Worm (Caenorhabditis elegans) whole organism, L3 larva: ENCODE measurements around the gene sod-5.

Source experiments
- ceh-82 ChIP-seq: fragments of 150-350 bp; optimal IDR thresholded peaks from 2 replicates; lab custom pipeline; 2014; ENCODE audit warnings: missing biosample characterization, missing genetic modification characterization
- egl-5 ChIP-seq: fragments of 150-350 bp; optimal IDR thresholded peaks from 2 replicates; lab custom pipeline; 2017; ENCODE audit warnings: missing biosample characterization, missing genetic modification reagents, missing genetic modification characterization, inconsistent platforms
- jun-1 ChIP-seq: fragments of 150-350 bp; optimal IDR thresholded peaks from 2 replicates; lab custom pipeline; 2014; ENCODE audit warnings: missing biosample characterization, missing genetic modification reagents, missing genetic modification characterization
- nhr-11 ChIP-seq: fragments of 150-350 bp; optimal IDR thresholded peaks from 2 replicates; lab custom pipeline; 2014; ENCODE audit warnings: missing biosample characterization, missing genetic modification characterization
- nhr-76 ChIP-seq: fragments of 150-350 bp; sonication (generic microtip); optimal IDR thresholded peaks from 5 replicates; lab custom pipeline; 2014; ENCODE audit warnings: missing biosample characterization, missing genetic modification characterization
- zag-1 ChIP-seq: fragments of 150-350 bp; optimal IDR thresholded peaks from 2 replicates; lab custom pipeline; 2014; ENCODE audit warnings: missing biosample characterization, missing genetic modification characterization
- ztf-11 ChIP-seq: fragments of 150-350 bp; optimal IDR thresholded peaks from 2 replicates; lab custom pipeline; 2014; ENCODE audit warnings: missing biosample characterization, missing genetic modification characterization

- TF ChIP-seq nhr-76 (no peak), ztf-11 (tag; lab: Kevin White, UChicago) (no peak), ceh-82 (tag; lab: Kevin White, UChicago) (no peak), jun-1 (tag; lab: Kevin White, UChicago) (no peak), nhr-11 (tag; lab: Kevin White, UChicago) (no peak), egl-5 (tag; lab: Kevin White, UChicago) (no peak), zag-1 (tag; lab: Kevin White, UChicago) (no peak)
These were observed 23.8 kb downstream of the sod-5 start for ce11 chrII:4441278-4441677.
